Fruit fly (Drosophila melanogaster) whole organism, embryonic: ENCODE data around the gene CG13248.

Experiments
- Antp ChIP-seq: fragments of 200-800 bp; sonication (Bioruptor generic); optimal IDR thresholded peaks from 3 replicates; lab custom pipeline; 2016; ENCODE audit warnings: missing biosample characterization, missing genetic modification characterization
- Atf3 ChIP-seq: fragments of 200-800 bp; sonication (Bioruptor generic); optimal IDR thresholded peaks from 3 replicates; lab custom pipeline; 2016; ENCODE audit warnings: missing biosample characterization, missing genetic modification characterization
- B-H2 ChIP-seq: fragments of 200-800 bp; sonication (Bioruptor generic); optimal IDR thresholded peaks from 2 replicates; lab custom pipeline; 2018; ENCODE audit warnings: missing biosample characterization, mild to moderate bottlenecking, missing genetic modification characterization
- CG12071 ChIP-seq: fragments of 200-800 bp; sonication (Bioruptor generic); optimal IDR thresholded peaks from 3 replicates; lab custom pipeline; 2018; ENCODE audit warnings: missing biosample characterization, mild to moderate bottlenecking, missing genetic modification characterization
- CG13287 ChIP-seq: fragments of 200-800 bp; sonication (Bioruptor generic); IDR thresholded peaks from 2 replicates; pipeline ENCODE4 v1.3.6; 2022; ENCODE audit warnings: missing biosample characterization, missing genetic modification characterization; ENCODE audit not compliant: partially characterized antibody
- CG15601 ChIP-seq: fragments of 200-800 bp; sonication (Bioruptor generic); optimal IDR thresholded peaks from 3 replicates; lab custom pipeline; 2019; ENCODE audit warnings: missing biosample characterization, mild to moderate bottlenecking, missing genetic modification characterization, moderate library complexity
- CG1603 ChIP-seq: fragments of 200-800 bp; sonication (Bioruptor generic); optimal IDR thresholded peaks from 2 replicates; lab custom pipeline; 2019; ENCODE audit warnings: missing biosample characterization, mild to moderate bottlenecking, missing genetic modification characterization, moderate library complexity
- CG17612 ChIP-seq: fragments of 200-800 bp; sonication (Bioruptor generic); IDR thresholded peaks from 2 replicates; pipeline ENCODE4 v1.3.6; 2022; ENCODE audit warnings: missing biosample characterization, missing genetic modification characterization
- CG18011 ChIP-seq: fragments of 200-800 bp; sonication (Bioruptor generic); optimal IDR thresholded peaks from 2 replicates; lab custom pipeline; 2017; ENCODE audit warnings: missing biosample characterization, missing genetic modification characterization, mild to moderate bottlenecking, moderate library complexity, missing genotype
- CG1832 ChIP-seq: fragments of 200-800 bp; sonication (Bioruptor generic); optimal IDR thresholded peaks from 2 replicates; lab custom pipeline; 2017; ENCODE audit warnings: missing biosample characterization, mild to moderate bottlenecking, missing genetic modification characterization, inconsistent platforms
- CG18764 ChIP-seq: fragments of 200-800 bp; sonication (Bioruptor generic); optimal IDR thresholded peaks from 3 replicates; lab custom pipeline; 2016; ENCODE audit warnings: missing biosample characterization, missing genetic modification characterization
- CG31388 ChIP-seq: fragments of 200-800 bp; sonication (Bioruptor generic); optimal IDR thresholded peaks from 2 replicates; lab custom pipeline; 2016; ENCODE audit warnings: missing biosample characterization, missing genetic modification characterization
- CG32532 ChIP-seq: fragments of 200-800 bp; sonication (Bioruptor generic); IDR thresholded peaks from 2 replicates; pipeline ENCODE4 v1.3.6; 2022; ENCODE audit warnings: missing biosample characterization, missing genetic modification characterization
- CG3726 ChIP-seq: fragments of 200-800 bp; sonication (Bioruptor generic); IDR thresholded peaks from 3 replicates; pipeline ENCODE4, ENCODE4 v1.3.6; 2022; ENCODE audit warnings: missing biosample characterization, missing genetic modification characterization
- CG43689 ChIP-seq: fragments of 200-800 bp; sonication (Bioruptor generic); IDR thresholded peaks from 2 replicates; pipeline ENCODE4 v1.3.6; 2022; ENCODE audit warnings: missing biosample characterization, missing genetic modification characterization
- CG4730 ChIP-seq: fragments of 200-800 bp; sonication (Bioruptor generic); IDR thresholded peaks from 2 replicates; pipeline ENCODE4 v1.3.6; 2022; ENCODE audit warnings: missing biosample characterization, missing genetic modification characterization
- CG6175 ChIP-seq: fragments of 200-800 bp; sonication (Bioruptor generic); IDR thresholded peaks from 3 replicates; pipeline ENCODE4 v1.3.6; 2022; ENCODE audit warnings: missing biosample characterization, missing genetic modification characterization
- CG8089 ChIP-seq: fragments of 200-800 bp; sonication (Bioruptor generic); optimal IDR thresholded peaks from 3 replicates; lab custom pipeline; 2016; ENCODE audit warnings: missing biosample characterization, missing genetic modification characterization
- CG8765 ChIP-seq: fragments of 200-800 bp; sonication (Bioruptor generic); IDR thresholded peaks from 2 replicates; pipeline ENCODE4 v1.3.6; 2022; ENCODE audit warnings: missing biosample characterization, missing genetic modification characterization
- Dfd ChIP-seq, 2 experiments: fragments of >200 bp; optimal IDR thresholded peaks; 2 replicates each; lab custom pipeline; 2017; ENCODE audit warnings: missing biosample characterization in 2 of 2, missing genetic modification characterization in 2 of 2
- E2f1 ChIP-seq: fragments of 200-800 bp; sonication (Bioruptor generic); IDR thresholded peaks from 2 replicates; pipeline ENCODE4 v1.3.6; 2022; ENCODE audit warnings: missing biosample characterization, missing genetic modification characterization
- Fer3 ChIP-seq: fragments of 200-800 bp; sonication (Bioruptor generic); optimal IDR thresholded peaks from 2 replicates; lab custom pipeline; 2018; ENCODE audit warnings: missing biosample characterization, mild to moderate bottlenecking, missing genetic modification characterization, moderate library complexity
- H2.0 ChIP-seq: fragments of 200-800 bp; sonication (Bioruptor generic); IDR thresholded peaks from 2 replicates; pipeline ENCODE4 v1.3.6; 2022; ENCODE audit warnings: missing biosample characterization, missing genetic modification characterization
- HLH4C ChIP-seq: fragments of 200-800 bp; sonication (Bioruptor generic); IDR thresholded peaks from 3 replicates; pipeline ENCODE4 v1.3.6; 2022; ENCODE audit warnings: missing biosample characterization, missing genetic modification characterization; ENCODE audit not compliant: partially characterized antibody
- HLH54F ChIP-seq: fragments of 200-800 bp; sonication (Bioruptor generic); optimal IDR thresholded peaks from 3 replicates; lab custom pipeline; 2016; ENCODE audit warnings: missing biosample characterization, missing genetic modification characterization
- HmgD ChIP-seq: fragments of 200-800 bp; sonication (Bioruptor generic); optimal IDR thresholded peaks from 3 replicates; lab custom pipeline; 2016; ENCODE audit warnings: missing biosample characterization, missing genetic modification characterization
- Hr51 ChIP-seq, 2 experiments: fragments of 200-800 bp; sonication (Bioruptor generic); optimal IDR thresholded peaks; 2 replicates in 1 of 2; 3 replicates in 1 of 2; lab custom pipeline; 2016 to 2018; ENCODE audit warnings: missing biosample characterization in 2 of 2, missing genetic modification characterization in 2 of 2, mild to moderate bottlenecking in 1 of 2, moderate library complexity in 1 of 2
- NfI ChIP-seq: fragments of 200-800 bp; sonication (Bioruptor generic); optimal IDR thresholded peaks from 3 replicates; lab custom pipeline; 2018; ENCODE audit warnings: missing biosample characterization, mild to moderate bottlenecking, missing genetic modification characterization, moderate library complexity
- Poxn ChIP-seq: fragments of 200-800 bp; sonication (Bioruptor generic); IDR thresholded peaks from 2 replicates; pipeline ENCODE4 v1.3.6; 2022; ENCODE audit warnings: missing biosample characterization, missing genetic modification characterization
- Ravus ChIP-seq: fragments of 200-800 bp; sonication (Bioruptor generic); IDR thresholded peaks from 2 replicates; pipeline ENCODE4 v1.3.6; 2022; ENCODE audit warnings: missing biosample characterization, missing genetic modification characterization
- Ssrp ChIP-seq: fragments of 200-800 bp; sonication (Bioruptor generic); optimal IDR thresholded peaks from 2 replicates; lab custom pipeline; 2018; ENCODE audit warnings: missing biosample characterization, mild to moderate bottlenecking, missing genetic modification characterization, moderate library complexity
- bcd ChIP-seq: fragments of 200-800 bp; sonication (Bioruptor generic); optimal IDR thresholded peaks from 2 replicates; lab custom pipeline; 2017; ENCODE audit warnings: missing biosample characterization, mild to moderate bottlenecking, missing genetic modification characterization
- bigmax ChIP-seq: fragments of 200-800 bp; sonication (Bioruptor generic); optimal IDR thresholded peaks from 2 replicates; lab custom pipeline; 2018; ENCODE audit warnings: missing biosample characterization, mild to moderate bottlenecking, missing genetic modification characterization
- chif ChIP-seq, 2 experiments: fragments of 200-800 bp; sonication (Bioruptor generic); optimal IDR thresholded peaks; 3 replicates each; lab custom pipeline; 2016; ENCODE audit warnings: missing biosample characterization in 2 of 2, missing genetic modification characterization in 2 of 2
- crc ChIP-seq: fragments of 200-800 bp; sonication (Bioruptor generic); optimal IDR thresholded peaks from 2 replicates; lab custom pipeline; 2016; ENCODE audit warnings: missing biosample characterization, missing genetic modification characterization
- crol ChIP-seq: fragments of 200-800 bp; sonication (Bioruptor generic); IDR thresholded peaks from 2 replicates; pipeline ENCODE4 v1.3.6; 2022; ENCODE audit warnings: missing biosample characterization, missing genetic modification characterization
- crp ChIP-seq, 2 experiments: fragments of 200-800 bp; sonication (Bioruptor generic); optimal IDR thresholded peaks; 2 replicates in 1 of 2; 3 replicates in 1 of 2; lab custom pipeline; 2017; ENCODE audit warnings: missing biosample characterization in 2 of 2, missing genetic modification characterization in 2 of 2, mild to moderate bottlenecking in 1 of 2, moderate library complexity in 1 of 2
- cwo ChIP-seq: fragments of 200-800 bp; sonication (Bioruptor generic); optimal IDR thresholded peaks from 3 replicates; lab custom pipeline; 2017; ENCODE audit warnings: missing biosample characterization, missing genetic modification characterization, mild to moderate bottlenecking, moderate library complexity, missing genetic modification reagents
- gsb-n ChIP-seq: fragments of 200-800 bp; sonication (Bioruptor generic); optimal IDR thresholded peaks from 3 replicates; lab custom pipeline; 2018; ENCODE audit warnings: missing biosample characterization, mild to moderate bottlenecking, missing genetic modification characterization
- her ChIP-seq: fragments of 200-800 bp; sonication (Bioruptor generic); optimal IDR thresholded peaks from 2 replicates; lab custom pipeline; 2016; ENCODE audit warnings: missing biosample characterization, missing genetic modification characterization
- jigr1 ChIP-seq: fragments of 200-800 bp; sonication (Bioruptor generic); IDR thresholded peaks from 3 replicates; pipeline ENCODE4 v1.3.6; 2022; ENCODE audit warnings: missing biosample characterization, missing genetic modification characterization
- lbe ChIP-seq: fragments of 200-800 bp; sonication (Bioruptor generic); optimal IDR thresholded peaks from 2 replicates; lab custom pipeline; 2016; ENCODE audit warnings: missing biosample characterization, mild to moderate bottlenecking, missing genetic modification characterization
- nau ChIP-seq: fragments of 200-800 bp; sonication (Bioruptor generic); optimal IDR thresholded peaks from 3 replicates; lab custom pipeline; 2017; ENCODE audit warnings: missing biosample characterization, mild to moderate bottlenecking, missing genetic modification characterization, missing genetic modification reagents
- prd ChIP-seq, 3 experiments: fragments of >200 bp in 2 of 3; fragments of 200-800 bp in 1 of 3; sonication (Bioruptor generic) in 1 of 3; optimal IDR thresholded peaks in 2 of 3; IDR thresholded peaks in 1 of 3; 2 replicates in 2 of 3; 3 replicates in 1 of 3; pipeline versions ENCODE4 v1.3.6 to Lab custom; 2017 to 2022; ENCODE audit warnings: missing biosample characterization in 1 of 3, missing genetic modification characterization in 1 of 3
- shn ChIP-seq: fragments of 200-800 bp; sonication (Bioruptor generic); optimal IDR thresholded peaks from 3 replicates; lab custom pipeline; 2016; ENCODE audit warnings: missing biosample characterization, missing genetic modification characterization
- slbo ChIP-seq: fragments of 200-800 bp; sonication (Bioruptor generic); IDR thresholded peaks from 2 replicates; pipeline ENCODE4 v1.3.6; 2022; ENCODE audit warnings: missing biosample characterization, missing genetic modification characterization
- trem ChIP-seq: fragments of 200-800 bp; optimal IDR thresholded peaks from 3 replicates; lab custom pipeline; 2019; ENCODE audit warnings: missing biosample characterization, mild to moderate bottlenecking, missing genetic modification characterization, moderate library complexity
- twi ChIP-seq: fragments of 200-800 bp; optimal IDR thresholded peaks from 2 replicates; lab custom pipeline; 2019; ENCODE audit warnings: missing biosample characterization, mild to moderate bottlenecking, missing genetic modification characterization, moderate library complexity
- vfl ChIP-seq: fragments of 200-800 bp; sonication (Bioruptor generic); optimal IDR thresholded peaks from 2 replicates; lab custom pipeline; 2016; ENCODE audit warnings: missing biosample characterization, missing genetic modification characterization

CG13248 gene

dm6 chr3L:20395257-20395909, 15.0 kb downstream of the CG13248 start (continued):
- TF ChIP-seq jigr1 (GFP tag; lab: Robert Waterston, UW) = no peak
- TF ChIP-seq chif (GFP tag; optimal IDR thresholded peaks at IDR 0.05; lab: Kevin White, UChicago) = peak in 1 of 2 experiments; percentile 2
- TF ChIP-seq slbo (GFP tag; lab: Robert Waterston, UW) = peak; percentile 69
- TF ChIP-seq Poxn (GFP tag; lab: Robert Waterston, UW) = no peak
- TF ChIP-seq vfl (GFP tag; lab: Kevin White, UChicago) = peak; percentile 30
- TF ChIP-seq CG3726 (GFP tag; lab: Robert Waterston, UW) = no peak
- no peak for TF ChIP-seq CG31388
- TF ChIP-seq CG6175 = no peak
- TF ChIP-seq Antp = peak; percentile 13
- TF ChIP-seq CG4730 = no peak
- no peak for TF ChIP-seq CG15601 (tag; lab: Kevin White, UChicago)
- peak; percentile 31 for TF ChIP-seq Fer3
- no peak for TF ChIP-seq her
- no peak for TF ChIP-seq CG43689
- TF ChIP-seq bcd (GFP tag; lab: Kevin White, UChicago) = peak; percentile 53
- no peak for TF ChIP-seq CG1832 (GFP tag; lab: Kevin White, UChicago)
- TF ChIP-seq NfI = peak; percentile 3
- peak; percentile 75 for TF ChIP-seq B-H2 (GFP tag; lab: Kevin White, UChicago)
- peak; percentile 85 for TF ChIP-seq cwo (GFP tag; lab: Kevin White, UChicago)
- TF ChIP-seq HmgD = no peak
- TF ChIP-seq prd (optimal IDR thresholded peaks at IDR 0.05; lab: Kevin White, UChicago) = no peak
- TF ChIP-seq prd (GFP tag; IDR thresholded peaks at IDR 0.05; lab: Robert Waterston, UW) = peak; percentile 51
- no peak for TF ChIP-seq Dfd (GFP tag; optimal IDR thresholded peaks at IDR 0.05; lab: Kevin White, UChicago)
- no peak for TF ChIP-seq Ravus (GFP tag; lab: Robert Waterston, UW)
- no peak for TF ChIP-seq HLH4C (GFP tag; lab: Robert Waterston, UW)
- peak; percentile 36 for TF ChIP-seq CG12071 (GFP tag; lab: Kevin White, UChicago)
- TF ChIP-seq CG18011 (GFP tag; lab: Kevin White, UChicago) = no peak
- TF ChIP-seq crc (GFP tag; lab: Kevin White, UChicago) = peak; percentile 35
- TF ChIP-seq gsb-n (tag; lab: Kevin White, UChicago) = no peak
- TF ChIP-seq CG8089 (GFP tag; lab: Kevin White, UChicago) = no peak
- no peak for TF ChIP-seq crol (GFP tag; lab: Robert Waterston, UW)
- TF ChIP-seq CG8765 (GFP tag; lab: Robert Waterston, UW) = peak; percentile 44; the same call in 1 of the 2 replicates
- TF ChIP-seq shn (GFP tag; lab: Kevin White, UChicago) = peak; percentile 29
- TF ChIP-seq Ssrp (tag; lab: Kevin White, UChicago) = no peak
- peak; percentile 54; the same call in 1 of the 2 replicates for TF ChIP-seq E2f1 (GFP tag; lab: Robert Waterston, UW)
- no peak for TF ChIP-seq Atf3 (GFP tag; lab: Kevin White, UChicago)
- peak; percentile 28 to 62 for TF ChIP-seq Hr51 (GFP tag; optimal IDR thresholded peaks at IDR 0.05; lab: Kevin White, UChicago)
- TF ChIP-seq lbe = no peak
- no peak for TF ChIP-seq H2.0
- TF ChIP-seq twi (tag; lab: Kevin White, UChicago) = no peak
- TF ChIP-seq trem = no peak
- TF ChIP-seq CG17612 = no peak
- no peak for TF ChIP-seq CG1603 (tag; lab: Kevin White, UChicago)
- peak; percentile 48 for TF ChIP-seq CG13287 (GFP tag; lab: Robert Waterston, UW)
- no peak for TF ChIP-seq bigmax
- TF ChIP-seq HLH54F (GFP tag; lab: Kevin White, UChicago) = peak; percentile 45
- no peak for TF ChIP-seq crp (GFP tag; optimal IDR thresholded peaks at IDR 0.05; lab: Kevin White, UChicago)
- TF ChIP-seq CG32532 (GFP tag; lab: Robert Waterston, UW) = peak; percentile 69
- TF ChIP-seq nau = no peak
- TF ChIP-seq CG18764 = no peak
